Fruit fly (Drosophila melanogaster) whole organism, prepupa: ENCODE measurements around the gene tll.

ENCODE experiments used
- CG10669 ChIP-seq: fragments of 200-800 bp; sonication (Bioruptor generic); optimal IDR thresholded peaks from 3 replicates; lab custom pipeline; 2018; ENCODE audit warnings: missing biosample characterization, mild to moderate bottlenecking, missing genetic modification characterization, moderate library complexity
- CG11294 ChIP-seq: fragments of 200-800 bp; sonication (Bioruptor generic); IDR thresholded peaks from 2 replicates; pipeline ENCODE4 v1.3.6; 2022; ENCODE audit warnings: missing biosample characterization, missing genetic modification characterization
- CG6163 ChIP-seq: fragments of 200-800 bp; sonication (Bioruptor generic); IDR thresholded peaks from 3 replicates; pipeline ENCODE4 v1.3.6; 2022; ENCODE audit warnings: missing biosample characterization, missing genetic modification characterization
- CG6854 ChIP-seq: fragments of 200-800 bp; sonication (Bioruptor generic); optimal IDR thresholded peaks from 2 replicates; lab custom pipeline; 2017; ENCODE audit warnings: missing biosample characterization, mild to moderate bottlenecking, missing genetic modification characterization
- CG7368 ChIP-seq: fragments of 200-800 bp; sonication (Bioruptor generic); optimal IDR thresholded peaks from 3 replicates; lab custom pipeline; 2016; ENCODE audit warnings: missing biosample characterization, missing genetic modification characterization
- CG9139 ChIP-seq: fragments of 200-800 bp; sonication (Bioruptor generic); optimal IDR thresholded peaks from 3 replicates; lab custom pipeline; 2017; ENCODE audit warnings: missing biosample characterization, mild to moderate bottlenecking, missing genetic modification characterization
- Eip75B ChIP-seq: fragments of 200-800 bp; sonication (Bioruptor generic); optimal IDR thresholded peaks from 3 replicates; lab custom pipeline; 2016; ENCODE audit warnings: missing biosample characterization, missing genetic modification characterization
- Gug ChIP-seq: fragments of 200-800 bp; sonication (Bioruptor generic); IDR thresholded peaks from 2 replicates; pipeline ENCODE4 v1.3.6; 2022; ENCODE audit warnings: missing biosample characterization, missing genetic modification characterization
- Hr39 ChIP-seq: fragments of 200-800 bp; sonication (Bioruptor generic); optimal IDR thresholded peaks from 2 replicates; lab custom pipeline; 2016; ENCODE audit warnings: missing biosample characterization, missing genetic modification characterization
- Met ChIP-seq: fragments of 200-800 bp; sonication (Bioruptor generic); optimal IDR thresholded peaks from 3 replicates; lab custom pipeline; 2016; ENCODE audit warnings: missing biosample characterization, missing genetic modification characterization
- achi ChIP-seq: fragments of 200-800 bp; sonication (Bioruptor generic); optimal IDR thresholded peaks from 3 replicates; lab custom pipeline; 2016; ENCODE audit warnings: missing biosample characterization, missing genetic modification characterization
- net ChIP-seq: fragments of 200-800 bp; sonication (Bioruptor generic); optimal IDR thresholded peaks from 3 replicates; lab custom pipeline; 2016; ENCODE audit warnings: missing biosample characterization, missing genetic modification characterization
- svp ChIP-seq: fragments of 200-800 bp; sonication (Bioruptor generic); peaks from one replicate; lab custom pipeline; 2016; ENCODE audit warnings: missing biosample characterization, missing genetic modification characterization
- topi ChIP-seq: fragments of 200-800 bp; sonication (Bioruptor generic); optimal IDR thresholded peaks from 3 replicates; lab custom pipeline; 2016; ENCODE audit warnings: missing biosample characterization, missing genetic modification characterization

DNA sequence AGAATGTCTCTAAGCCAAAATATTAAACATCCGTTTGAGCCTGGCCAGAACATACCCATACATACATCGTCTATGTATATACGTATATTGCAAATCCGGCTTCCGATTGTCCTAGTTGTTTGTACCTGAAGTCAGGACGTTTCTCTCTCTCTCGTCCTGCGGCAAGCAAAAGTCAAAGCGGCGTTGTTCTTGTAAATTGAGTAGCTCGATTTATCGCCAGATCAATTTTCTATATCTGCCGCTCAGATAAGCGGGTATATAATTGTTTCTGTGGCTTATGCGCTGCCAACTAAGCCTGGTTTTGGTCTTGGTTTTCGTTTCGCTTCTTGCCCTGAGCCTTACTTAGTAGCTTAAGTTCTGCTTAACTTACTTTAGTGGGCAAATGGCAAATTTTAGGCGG is 4.5 kb downstream of the tll start:
- no peak for TF ChIP-seq net (GFP tag; lab: Kevin White, UChicago)
- no peak for TF ChIP-seq CG10669
- TF ChIP-seq CG9139 (GFP tag; lab: Kevin White, UChicago), result no peak
- no peak for TF ChIP-seq Hr39 (GFP tag; lab: Kevin White, UChicago)
- TF ChIP-seq CG6854 (GFP tag; lab: Kevin White, UChicago), result no peak
- no peak for TF ChIP-seq achi (GFP tag; lab: Kevin White, UChicago)
- TF ChIP-seq Eip75B (GFP tag; lab: Kevin White, UChicago), result no peak
- TF ChIP-seq topi, result no peak
- TF ChIP-seq svp, result no peak
- TF ChIP-seq Gug, result no peak
- no peak for TF ChIP-seq CG7368
- TF ChIP-seq Met (GFP tag; lab: Kevin White, UChicago), result no peak
- TF ChIP-seq CG6163, result no peak
- no peak for TF ChIP-seq CG11294 (GFP tag; lab: Robert Waterston, UW)
